Fruit fly (Drosophila melanogaster): ENCODE data around the gene CG14893.

DNA sequence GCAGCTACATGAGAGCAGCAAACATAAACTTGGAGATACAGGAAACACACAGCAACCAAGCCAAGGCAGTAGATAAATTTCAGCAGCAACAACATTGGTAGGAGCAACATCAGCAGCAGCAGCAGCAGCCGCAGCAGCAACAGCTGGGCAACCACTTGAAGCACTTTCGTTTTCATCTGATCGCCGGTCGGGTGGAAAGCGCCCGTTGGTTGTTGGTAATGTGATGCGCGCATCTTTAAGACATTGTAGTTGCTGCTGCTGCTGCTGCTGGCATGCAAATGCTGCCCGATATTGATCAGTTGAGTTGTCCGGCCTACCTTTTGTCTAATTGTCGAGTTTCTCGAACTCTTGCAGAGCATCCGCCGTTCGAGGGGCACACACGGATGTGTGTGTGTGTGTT is 29.2 kb upstream of the CG14893 start:
- TF ChIP-seq CTCF (optimal IDR thresholded peaks at IDR 0.05) (no peak), CG8478 (optimal IDR thresholded peaks at IDR 0.05) (no peak)
